Worm (Caenorhabditis elegans): Measurements from ENCODE around the gene lurp-1.

- TF ChIP-seq T22C8.4 (GFP tag; IDR thresholded peaks at IDR 0.05), result no peak
- no peak for TF ChIP-seq flt-1 (GFP tag; IDR thresholded peaks at IDR 0.05)
Observed at ce11 chrII:10925804-10926570, 45.3 kb downstream of the lurp-1 start, which contains the start of gene metr-1.
